Worm (Caenorhabditis elegans) whole organism, L2 larva: ENCODE results near the gene snx-13.
A peak's percentile ranks its signal among the peaks of the same experiment; 100 is the strongest.

Experiments used
- C34F6.9 ChIP-seq: fragments of 150-350 bp; optimal IDR thresholded peaks from 2 replicates; lab custom pipeline; 2014; ENCODE audit warnings: missing biosample characterization, missing genetic modification characterization
- F13H6.1 ChIP-seq: sonication (generic microtip); optimal IDR thresholded peaks from 2 replicates; lab custom pipeline; 2016; ENCODE audit warnings: missing genetic modification characterization, missing compliant biosample characterization
- R02D3.7 ChIP-seq: fragments of 150-350 bp; optimal IDR thresholded peaks from 2 replicates; lab custom pipeline; 2014; ENCODE audit warnings: missing biosample characterization, missing genetic modification characterization
- Y55F3AM.14 ChIP-seq: fragments of 200-800 bp; sonication (Bioruptor generic); optimal IDR thresholded peaks from 2 replicates; lab custom pipeline; 2018; ENCODE audit warnings: mild to moderate bottlenecking, missing genetic modification characterization, missing compliant biosample characterization
- ZK546.5 ChIP-seq: sonication (generic microtip); optimal IDR thresholded peaks from 2 replicates; lab custom pipeline; 2017; ENCODE audit warnings: missing biosample characterization, missing genetic modification characterization
- alr-1 ChIP-seq: fragments of 150-350 bp; optimal IDR thresholded peaks from 2 replicates; lab custom pipeline; 2014; ENCODE audit warnings: missing biosample characterization, missing genetic modification characterization
- aly-2 ChIP-seq: fragments of 150-350 bp; optimal IDR thresholded peaks from 2 replicates; lab custom pipeline; 2014; ENCODE audit warnings: missing biosample characterization, missing genetic modification characterization
- ama-1 ChIP-seq: fragments of 150-350 bp; optimal IDR thresholded peaks from 2 replicates; lab custom pipeline; 2018; ENCODE audit warnings: inconsistent platforms
- blmp-1 ChIP-seq: sonication (generic microtip); optimal IDR thresholded peaks from 2 replicates; lab custom pipeline; 2017; ENCODE audit warnings: missing genetic modification characterization, mild to moderate bottlenecking, missing compliant biosample characterization, antibody characterized with exemption, moderate library complexity; ENCODE audit not compliant: insufficient read depth
- ceh-16 ChIP-seq: fragments of 150-350 bp; optimal IDR thresholded peaks from 2 replicates; lab custom pipeline; 2014; ENCODE audit warnings: missing biosample characterization, missing genetic modification characterization
- crh-2 ChIP-seq: sonication (generic microtip); optimal IDR thresholded peaks from 2 replicates; lab custom pipeline; 2017; ENCODE audit warnings: missing biosample characterization, missing genetic modification characterization
- egl-27 ChIP-seq: sonication (generic microtip); optimal IDR thresholded peaks from 3 replicates; lab custom pipeline; 2017; ENCODE audit warnings: missing biosample characterization, missing genetic modification reagents, missing genetic modification characterization
- elt-1 ChIP-seq: fragments of 150-350 bp; optimal IDR thresholded peaks from 2 replicates; lab custom pipeline; 2014; ENCODE audit warnings: missing biosample characterization, missing genetic modification characterization
- elt-3 ChIP-seq: sonication (generic microtip); optimal IDR thresholded peaks from 2 replicates; lab custom pipeline; 2017; ENCODE audit warnings: missing biosample characterization, missing genetic modification characterization
- gmeb-1 ChIP-seq: fragments of 150-350 bp; optimal IDR thresholded peaks from 2 replicates; lab custom pipeline; 2014; ENCODE audit warnings: missing biosample characterization, missing genetic modification characterization
- lin-11 ChIP-seq: fragments of 150-350 bp; sonication (generic microtip); optimal IDR thresholded peaks from 2 replicates; lab custom pipeline; 2014; ENCODE audit warnings: missing biosample characterization, missing genetic modification characterization, inconsistent platforms, mixed read lengths
- lin-13 ChIP-seq: fragments of 150-350 bp; optimal IDR thresholded peaks from 2 replicates; lab custom pipeline; 2014; ENCODE audit warnings: missing biosample characterization, missing genetic modification reagents, missing genetic modification characterization
- lsy-2 ChIP-seq, 2 experiments: fragments of 150-350 bp in 1 of 2; sonication (generic microtip) in 1 of 2; optimal IDR thresholded peaks; 2 replicates each; lab custom pipeline; 2014 to 2017; ENCODE audit warnings: missing biosample characterization in 2 of 2, missing genetic modification characterization in 2 of 2
- mab-5 ChIP-seq: fragments of 150-350 bp; optimal IDR thresholded peaks from 2 replicates; lab custom pipeline; 2014; ENCODE audit warnings: missing biosample characterization, missing genetic modification characterization
- mbf-1 ChIP-seq: sonication (generic microtip); optimal IDR thresholded peaks from 2 replicates; lab custom pipeline; 2017; ENCODE audit warnings: missing biosample characterization, missing genetic modification characterization
- mdl-1 ChIP-seq, 2 experiments: fragments of 150-350 bp in 1 of 2; sonication (generic microtip) in 1 of 2; optimal IDR thresholded peaks; 2 replicates each; lab custom pipeline; 2017; ENCODE audit warnings: missing biosample characterization in 2 of 2, missing genetic modification characterization in 2 of 2
- nhr-10 ChIP-seq: sonication (generic microtip); optimal IDR thresholded peaks from 2 replicates; lab custom pipeline; 2017; ENCODE audit warnings: missing biosample characterization, missing genetic modification characterization
- nhr-11 ChIP-seq: fragments of 150-350 bp; optimal IDR thresholded peaks from 2 replicates; lab custom pipeline; 2014; ENCODE audit warnings: missing biosample characterization, missing genetic modification characterization
- nhr-12 ChIP-seq: fragments of 150-350 bp; optimal IDR thresholded peaks from 2 replicates; lab custom pipeline; 2014; ENCODE audit warnings: missing biosample characterization, missing genetic modification characterization
- nhr-129 ChIP-seq: fragments of 150-350 bp; optimal IDR thresholded peaks from 2 replicates; lab custom pipeline; 2014; ENCODE audit warnings: missing biosample characterization, missing genetic modification characterization
- nhr-21 ChIP-seq: fragments of 150-350 bp; optimal IDR thresholded peaks from 2 replicates; lab custom pipeline; 2014; ENCODE audit warnings: missing biosample characterization, missing genetic modification characterization
- nhr-23 ChIP-seq: fragments of 150-350 bp; optimal IDR thresholded peaks from 2 replicates; lab custom pipeline; 2014; ENCODE audit warnings: missing biosample characterization, missing genetic modification reagents, missing genetic modification characterization
- nhr-25 ChIP-seq: fragments of 150-350 bp; sonication (generic microtip); optimal IDR thresholded peaks from 3 replicates; lab custom pipeline; 2014; ENCODE audit warnings: missing biosample characterization, missing genetic modification characterization
- nhr-6 ChIP-seq: fragments of 150-350 bp; optimal IDR thresholded peaks from 2 replicates; lab custom pipeline; 2014; ENCODE audit warnings: missing biosample characterization, missing genetic modification characterization
- nhr-77 ChIP-seq: fragments of 150-350 bp; optimal IDR thresholded peaks from 2 replicates; lab custom pipeline; 2014; ENCODE audit warnings: missing biosample characterization, missing genetic modification characterization
- peb-1 ChIP-seq: fragments of 150-350 bp; optimal IDR thresholded peaks from 2 replicates; lab custom pipeline; 2014; ENCODE audit warnings: missing biosample characterization, missing genetic modification characterization
- sem-4 ChIP-seq: fragments of 150-350 bp; optimal IDR thresholded peaks from 2 replicates; lab custom pipeline; 2014; ENCODE audit warnings: missing biosample characterization, missing genetic modification reagents, missing genetic modification characterization
- skn-1 ChIP-seq: sonication (generic microtip); optimal IDR thresholded peaks from 2 replicates; lab custom pipeline; 2017; ENCODE audit warnings: missing biosample characterization, missing genetic modification characterization
- sma-3 ChIP-seq: sonication (generic microtip); optimal IDR thresholded peaks from 2 replicates; lab custom pipeline; 2016; ENCODE audit warnings: missing genetic modification reagents, missing genetic modification characterization, missing compliant biosample characterization
- sma-9 ChIP-seq, 2 experiments: fragments of 150-350 bp in 1 of 2; sonication (generic microtip) in 1 of 2; optimal IDR thresholded peaks; 2 replicates each; lab custom pipeline; 2014 to 2016; ENCODE audit warnings: missing genetic modification characterization in 2 of 2, mild to moderate bottlenecking in 1 of 2, missing biosample characterization in 1 of 2, missing compliant biosample characterization in 1 of 2, missing genetic modification reagents in 1 of 2, moderate library complexity in 1 of 2
- snpc-4 ChIP-seq: fragments of 150-350 bp; optimal IDR thresholded peaks from 2 replicates; lab custom pipeline; 2014; ENCODE audit warnings: missing biosample characterization, missing genetic modification characterization
- unc-39 ChIP-seq: fragments of 150-350 bp; optimal IDR thresholded peaks from 2 replicates; lab custom pipeline; 2014; ENCODE audit warnings: missing biosample characterization, missing genetic modification characterization
- unc-55 ChIP-seq: fragments of 150-350 bp; sonication (generic microtip); optimal IDR thresholded peaks from 3 replicates; lab custom pipeline; 2014; ENCODE audit warnings: missing biosample characterization, missing genetic modification reagents, missing genetic modification characterization
- unc-62 ChIP-seq: fragments of 150-350 bp; optimal IDR thresholded peaks from 2 replicates; lab custom pipeline; 2014; ENCODE audit warnings: missing biosample characterization, missing genetic modification reagents, missing genetic modification characterization
- zag-1 ChIP-seq: fragments of 150-350 bp; optimal IDR thresholded peaks from 2 replicates; lab custom pipeline; 2014; ENCODE audit warnings: missing biosample characterization, missing genetic modification characterization
- ztf-1 ChIP-seq: fragments of 200-800 bp; sonication (Bioruptor generic); conservative IDR thresholded peaks from 2 replicates; pipeline ENCODE4 v1.3.6; 2022; ENCODE audit warnings: missing genetic modification characterization, missing compliant biosample characterization
- ztf-11 ChIP-seq: sonication (generic microtip); optimal IDR thresholded peaks from 2 replicates; lab custom pipeline; 2017; ENCODE audit warnings: missing biosample characterization, missing genetic modification characterization
- ztf-4 ChIP-seq: fragments of 150-350 bp; optimal IDR thresholded peaks from 2 replicates; lab custom pipeline; 2014; ENCODE audit warnings: missing biosample characterization, missing genetic modification characterization

The snx-13 gene

ce11 chrIV:17121058-17121773, 34.0 kb upstream of the snx-13 start:
- TF ChIP-seq elt-3 (tag; lab: Kevin White, UChicago) (no peak), mdl-1 (tag; optimal IDR thresholded peaks at IDR 0.05; lab: Kevin White, UChicago) (no peak), unc-55 (GFP tag; lab: Kevin White, UChicago) (peak; percentile 55), ceh-16 (tag; lab: Kevin White, UChicago) (no peak), lsy-2 (tag; optimal IDR thresholded peaks at IDR 0.05; lab: Kevin White, UChicago) (no peak), nhr-129 (tag; lab: Kevin White, UChicago) (no peak), nhr-25 (tag; lab: Kevin White, UChicago) (no peak), nhr-77 (tag; lab: Kevin White, UChicago) (no peak), C34F6.9 (tag; lab: Kevin White, UChicago) (peak; percentile 28), ztf-4 (no peak), mab-5 (tag; lab: Kevin White, UChicago) (no peak), ztf-1 (GFP tag; lab: Robert Waterston, UW) (no peak), crh-2 (tag; lab: Kevin White, UChicago) (no peak)

DNA sequence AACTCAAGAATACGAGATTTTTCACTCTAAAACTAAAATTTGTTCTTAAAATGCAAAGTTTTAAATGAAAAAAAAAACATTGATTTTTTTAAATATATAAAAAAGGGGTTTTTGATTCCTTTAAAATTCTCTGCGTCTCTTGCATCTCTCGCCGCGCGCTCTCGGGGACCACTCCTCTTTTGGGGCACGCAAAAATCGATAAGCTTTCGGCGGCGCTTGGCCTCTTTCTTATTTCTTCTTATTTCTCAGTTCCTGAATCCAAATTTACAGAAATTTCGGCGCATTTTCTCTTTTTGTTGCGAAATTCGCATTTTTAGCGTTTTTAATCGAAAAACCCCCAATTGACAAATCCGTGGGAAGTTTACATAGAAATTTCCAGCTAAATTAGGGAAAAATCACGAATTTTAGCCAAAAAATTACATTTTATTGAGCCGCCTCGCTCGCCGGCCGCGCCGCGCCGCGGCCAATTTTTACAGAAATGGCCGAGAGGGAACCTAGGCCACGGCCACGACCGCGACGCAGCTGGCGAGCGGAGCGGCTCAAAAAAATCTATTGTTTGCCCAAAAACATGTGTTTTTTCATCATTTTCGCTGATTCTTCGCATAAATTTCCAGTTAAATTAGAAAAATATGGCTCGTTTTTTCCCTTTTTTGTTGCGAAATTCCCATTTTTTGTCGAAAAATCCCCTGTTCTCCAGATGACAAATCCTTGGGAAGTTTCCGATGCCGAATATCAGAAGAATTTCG, 31.9 kb upstream of the snx-13 start, which contains the start of gene itsn-1:
Gene itsn-1, plus strand, starts transcription at position 696 of the 746 bp plus-strand sequence.
- no peak for TF ChIP-seq peb-1 (tag; lab: Kevin White, UChicago)
- no peak for TF ChIP-seq egl-27 (tag; lab: Kevin White, UChicago)
- TF ChIP-seq gmeb-1 = no peak
- TF ChIP-seq sma-9 (GFP tag; optimal IDR thresholded peaks at IDR 0.05; lab: Kevin White, UChicago) = no peak
- no peak for TF ChIP-seq sma-9 (tag; optimal IDR thresholded peaks at IDR 0.05; lab: Kevin White, UChicago)
- no peak for TF ChIP-seq nhr-77 (tag; lab: Kevin White, UChicago)
- no peak for TF ChIP-seq nhr-11 (tag; lab: Kevin White, UChicago)
- TF ChIP-seq snpc-4 (tag; lab: Kevin White, UChicago) = no peak
- TF ChIP-seq unc-55 (GFP tag; lab: Kevin White, UChicago) = no peak
- no peak for TF ChIP-seq ztf-1 (GFP tag; lab: Robert Waterston, UW)
- TF ChIP-seq ama-1 (lab: Kevin White, UChicago) = no peak
- no peak for TF ChIP-seq lin-13 (GFP tag; lab: Kevin White, UChicago)
- no peak for TF ChIP-seq alr-1 (tag; lab: Kevin White, UChicago)
- no peak for TF ChIP-seq nhr-12 (tag; lab: Kevin White, UChicago)
- TF ChIP-seq mbf-1 = no peak
- no peak for TF ChIP-seq unc-39 (tag; lab: Kevin White, UChicago)
- TF ChIP-seq sem-4 (tag; lab: Kevin White, UChicago) = no peak

ce11 chrIV:17118585-17118984, 31.3 kb upstream of the snx-13 start, which contains the start of gene uaf-2:
Gene uaf-2, minus strand, starts transcription at chrIV:17118767.
- TF ChIP-seq sma-3 (GFP tag; lab: Kevin White, UChicago) (peak; percentile 36), unc-62 (GFP tag; lab: Kevin White, UChicago) (no peak), crh-2 (tag; lab: Kevin White, UChicago) (peak; percentile 6), ztf-1 (GFP tag; lab: Robert Waterston, UW) (no peak), ztf-11 (tag; lab: Kevin White, UChicago) (no peak), ZK546.5 (tag; lab: Kevin White, UChicago) (no peak), nhr-11 (tag; lab: Kevin White, UChicago) (no peak), unc-55 (GFP tag; lab: Kevin White, UChicago) (peak; percentile 54), aly-2 (tag; lab: Kevin White, UChicago) (no peak), C34F6.9 (tag; lab: Kevin White, UChicago) (peak; percentile 22), R02D3.7 (tag; lab: Kevin White, UChicago) (no peak), ceh-16 (tag; lab: Kevin White, UChicago) (no peak), nhr-21 (no peak), elt-1 (tag; lab: Kevin White, UChicago) (no peak), egl-27 (tag; lab: Kevin White, UChicago) (no peak), peb-1 (tag; lab: Kevin White, UChicago) (no peak), nhr-12 (tag; lab: Kevin White, UChicago) (no peak), mab-5 (tag; lab: Kevin White, UChicago) (no peak), nhr-10 (tag; lab: Kevin White, UChicago) (no peak), blmp-1 (tag; lab: Kevin White, UChicago) (no peak), gmeb-1 (peak; percentile 10), nhr-129 (tag; lab: Kevin White, UChicago) (peak; percentile 22), ztf-4 (no peak), snpc-4 (tag; lab: Kevin White, UChicago) (no peak), zag-1 (tag; lab: Kevin White, UChicago) (no peak), unc-39 (tag; lab: Kevin White, UChicago) (no peak), F13H6.1 (tag; lab: Kevin White, UChicago) (no peak), ama-1 (lab: Kevin White, UChicago) (no peak), lin-13 (GFP tag; lab: Kevin White, UChicago) (no peak), skn-1 (tag; lab: Kevin White, UChicago) (no peak), Y55F3AM.14 (GFP tag; lab: Kevin White, UChicago) (no peak), nhr-23 (tag; lab: Kevin White, UChicago) (no peak), nhr-6 (no peak), lin-11 (no peak), mbf-1 (no peak), elt-3 (tag; lab: Kevin White, UChicago) (no peak), lsy-2 (tag; optimal IDR thresholded peaks at IDR 0.05; lab: Kevin White, UChicago) (no peak)
